Fruit fly (Drosophila melanogaster): ENCODE data around the gene nmo.

DNA sequence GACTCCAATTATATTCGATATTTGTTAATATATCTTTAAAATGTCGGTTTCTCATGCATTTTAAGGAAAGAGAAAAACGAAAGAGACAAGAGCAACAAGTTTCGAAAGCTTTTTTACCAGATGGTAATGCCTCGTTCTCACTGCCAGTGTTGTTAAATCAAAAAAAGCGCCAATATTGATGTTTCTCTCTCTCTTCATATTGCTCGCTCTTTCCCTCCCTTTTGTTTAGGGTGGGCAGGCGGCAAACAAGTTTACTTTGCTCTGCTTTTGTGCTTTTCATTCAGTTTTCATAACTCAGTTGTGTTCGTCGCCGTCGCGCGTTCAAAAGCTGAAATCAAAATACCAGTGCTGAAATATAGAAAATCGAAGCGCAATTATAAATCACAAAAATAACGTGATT, 103.0 kb downstream of the nmo start:
- TF ChIP-seq psq (optimal IDR thresholded peaks at IDR 0.05) (no peak), Sin3A (optimal IDR thresholded peaks at IDR 0.05) (no peak), insv (optimal IDR thresholded peaks at IDR 0.05) (no peak), Myc (optimal IDR thresholded peaks at IDR 0.05) (no peak)
